Worm (Caenorhabditis elegans) whole organism, midembryonic: ENCODE results near the gene ZK856.14.

Experiments used
- cog-1 ChIP-seq: sonication (generic microtip); optimal IDR thresholded peaks from 2 replicates; lab custom pipeline; 2016; ENCODE audit warnings: missing genetic modification characterization, missing compliant biosample characterization
- ztf-29 ChIP-seq: fragments of 200-800 bp; sonication (Bioruptor generic); IDR thresholded peaks from 2 replicates; pipeline ENCODE4 v1.3.6; 2022; ENCODE audit warnings: missing genetic modification reagents, missing genetic modification characterization, missing compliant biosample characterization

DNA sequence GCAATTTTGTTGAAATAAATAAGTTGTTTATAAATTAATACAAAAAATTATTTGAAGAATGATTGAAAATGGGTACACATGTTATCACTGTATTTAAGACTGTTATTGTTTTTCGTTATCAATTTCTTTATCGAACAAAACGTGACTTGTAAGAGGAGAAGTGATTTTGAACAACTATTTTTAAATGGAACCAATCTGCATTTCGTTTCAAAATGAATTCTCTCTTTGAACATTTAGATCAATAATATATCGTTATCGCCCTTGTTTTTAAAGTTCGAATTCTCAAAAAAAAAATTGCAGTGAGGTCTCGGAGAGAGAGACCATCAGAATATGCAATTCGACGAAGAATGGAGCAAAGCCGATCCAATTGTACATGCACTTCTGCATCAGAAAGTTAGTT is 37.6 kb upstream of the ZK856.14 start, which contains the start of gene cul-5:
- TF ChIP-seq cog-1: no peak
- no peak for TF ChIP-seq ztf-29
